Fruit fly (Drosophila melanogaster): ENCODE measurements around the gene CG17564.

- no peak for TF ChIP-seq CTCF (optimal IDR thresholded peaks at IDR 0.05)
- no peak for TF ChIP-seq CG8478 (optimal IDR thresholded peaks at IDR 0.05)
Observed at dm6 chr2L:19339023-19339422, 39.3 kb upstream of the CG17564 start.

Data from S2 (cell line).